Worm (Caenorhabditis elegans): ENCODE results near the gene dhhc-9.
A peak's percentile ranks its signal among the peaks of the same experiment; 100 is the strongest.

DNA sequence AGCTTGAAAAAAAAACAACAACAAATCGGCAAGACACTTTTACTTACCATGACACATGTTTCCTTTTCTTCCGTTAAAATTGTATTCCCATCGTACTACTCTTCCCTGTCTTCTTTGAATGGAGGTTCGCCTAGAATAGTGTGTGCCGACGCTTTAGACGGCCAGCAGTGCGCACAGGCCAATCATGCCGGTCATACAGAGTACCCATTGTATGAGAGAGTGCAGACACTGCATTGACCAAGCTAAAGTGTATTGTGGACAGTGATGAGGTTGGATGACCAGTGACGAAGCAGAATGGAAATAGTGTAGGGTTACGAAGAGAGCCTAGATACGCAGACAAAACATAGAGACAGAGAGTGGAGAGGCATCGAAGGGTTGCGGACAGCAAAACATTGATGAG, at the start of gene dhhc-9:
- TF ChIP-seq F55B11.4 (tag; optimal IDR thresholded peaks at IDR 0.05; ENCODE audit: borderline replicate concordance, insufficient read depth) = no peak
- no peak for TF ChIP-seq hlh-12 (tag; optimal IDR thresholded peaks at IDR 0.05)
- TF ChIP-seq egl-44 (GFP tag; IDR thresholded peaks at IDR 0.05) = 0 out of 2 replicates have a peak, but pooled peaks have one; percentile 35
- TF ChIP-seq F52B5.7 (tag; optimal IDR thresholded peaks at IDR 0.05) = no peak
- TF ChIP-seq ama-1 (optimal IDR thresholded peaks at IDR 0.05) = no peak
- TF ChIP-seq ama-1 (GFP tag; optimal IDR thresholded peaks at IDR 0.05) = no peak
- no peak for TF ChIP-seq F57C9.4 (tag; optimal IDR thresholded peaks at IDR 0.05)
- TF ChIP-seq C06A6.2 (GFP tag; conservative IDR thresholded peaks at IDR 0.05) = peak; percentile 19; the same call in 1 of the 2 replicates
- TF ChIP-seq K12H6.12 (tag; optimal IDR thresholded peaks at IDR 0.05) = peak; percentile 27
- TF ChIP-seq ztf-3 (GFP tag; optimal IDR thresholded peaks at IDR 0.05) = no peak
- TF ChIP-seq madf-8 (GFP tag; conservative IDR thresholded peaks at IDR 0.05) = no peak
- no peak for TF ChIP-seq attf-3 (GFP tag; conservative IDR thresholded peaks at IDR 0.05)
- TF ChIP-seq dpl-1 (GFP tag; optimal IDR thresholded peaks at IDR 0.05) = no peak
- TF ChIP-seq unc-62 (GFP tag; optimal IDR thresholded peaks at IDR 0.05) = no peak

All from whole organism, young adult.